Fruit fly (Drosophila melanogaster) whole organism, wandering third instar larva: Measurements from ENCODE around the gene FASN2.

Source experiments
- Abd-B ChIP-seq: fragments of >200 bp; optimal IDR thresholded peaks from 2 replicates; lab custom pipeline; 2017; ENCODE audit warnings: missing biosample characterization, missing genetic modification characterization
- CG9705 ChIP-seq: fragments of 200-800 bp; sonication (Bioruptor generic); optimal IDR thresholded peaks from 2 replicates; lab custom pipeline; 2018; ENCODE audit warnings: missing biosample characterization, mild to moderate bottlenecking, missing genetic modification characterization
- dl ChIP-seq, 2 experiments: fragments of 175-275, 200-275 bp in 1 of 2; fragments of 200-275 bp in 1 of 2; sonication (Bioruptor generic); optimal IDR thresholded peaks; lab custom pipeline; 2018; ENCODE audit warnings: mild to moderate bottlenecking in 2 of 2, missing biosample characterization in 2 of 2, missing genetic modification characterization in 2 of 2, moderate library complexity in 2 of 2; ENCODE audit not compliant: partially characterized antibody in 2 of 2, insufficient read depth in 1 of 2
- dmrt93B ChIP-seq: fragments of 200-800 bp; sonication (Bioruptor generic); optimal IDR thresholded peaks from 2 replicates; lab custom pipeline; 2018; ENCODE audit warnings: missing biosample characterization, mild to moderate bottlenecking, missing genetic modification characterization
- h ChIP-seq: fragments of 200-800 bp; sonication (Bioruptor generic); optimal IDR thresholded peaks from 3 replicates; lab custom pipeline; 2016; ENCODE audit warnings: missing biosample characterization, mild to moderate bottlenecking, missing genetic modification characterization
- pan ChIP-seq: fragments of >200 bp; optimal IDR thresholded peaks from 2 replicates; lab custom pipeline; 2017
- psq ChIP-seq: fragments of 200-800 bp; sonication (Bioruptor generic); optimal IDR thresholded peaks from 3 replicates; lab custom pipeline; 2017; ENCODE audit warnings: missing biosample characterization, mild to moderate bottlenecking, missing genetic modification characterization, moderate library complexity
- rgr ChIP-seq: fragments of 200-800 bp; sonication (Bioruptor generic); optimal IDR thresholded peaks from 3 replicates; lab custom pipeline; 2016; ENCODE audit warnings: missing biosample characterization, mild to moderate bottlenecking, missing genetic modification characterization

- TF ChIP-seq psq (GFP tag; lab: Kevin White, UChicago) (peak; percentile 31), rgr (peak; percentile 31), pan (lab: Kevin White, UChicago) (no peak), CG9705 (GFP tag; lab: Kevin White, UChicago) (no peak), dmrt93B (GFP tag; lab: Kevin White, UChicago) (no peak), dl (GFP tag; optimal IDR thresholded peaks at IDR 0.05; lab: Kevin White, UChicago; ENCODE audit: insufficient read depth in 1 of 2, partially characterized antibody in 2 of 2) (no peak), h (peak; percentile 37), Abd-B (GFP tag; lab: Kevin White, UChicago) (no peak)
Observed at dm6 chr2L:3004601-3005000, 39.1 kb upstream of the FASN2 start.
